Fruit fly (Drosophila melanogaster): ENCODE results near the gene CG8851.

DNA sequence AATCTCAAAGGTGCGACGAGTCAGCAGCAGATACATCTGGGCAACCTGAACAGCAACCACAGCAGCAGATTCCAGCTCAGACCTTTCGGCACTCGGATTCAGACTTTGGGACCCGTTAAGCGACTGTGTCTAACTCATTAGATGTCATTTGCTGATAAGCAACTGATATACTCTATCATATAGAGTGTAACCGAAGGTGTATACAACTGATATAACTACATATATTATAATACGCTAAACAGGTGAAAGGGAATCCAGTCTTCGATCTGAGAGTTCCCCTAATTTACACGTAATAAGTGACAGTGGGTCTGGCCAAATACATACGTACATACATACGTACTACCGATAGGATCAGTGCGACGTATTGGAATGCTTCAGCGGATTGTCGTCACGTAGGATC lies 31.1 kb downstream of the CG8851 start:
- TF ChIP-seq CTCF (optimal IDR thresholded peaks at IDR 0.05) (no peak), CG8478 (optimal IDR thresholded peaks at IDR 0.05) (no peak)

All from S2 (cell line).